Fruit fly (Drosophila melanogaster) whole organism, embryonic: ENCODE data around the gene Usp5.

Experiments used
- Abd-B ChIP-seq: fragments of 200-800 bp; sonication (Bioruptor generic); optimal IDR thresholded peaks from 2 replicates; lab custom pipeline; 2018; ENCODE audit warnings: missing biosample characterization, mild to moderate bottlenecking, missing genetic modification characterization, moderate library complexity
- Antp ChIP-seq: fragments of 200-800 bp; sonication (Bioruptor generic); optimal IDR thresholded peaks from 3 replicates; lab custom pipeline; 2016; ENCODE audit warnings: missing biosample characterization, missing genetic modification characterization
- Asciz ChIP-seq: fragments of 200-800 bp; sonication (Bioruptor generic); optimal IDR thresholded peaks from 2 replicates; lab custom pipeline; 2017; ENCODE audit warnings: missing biosample characterization, mild to moderate bottlenecking, missing genetic modification characterization, missing genetic modification reagents
- Bgb ChIP-seq: fragments of 200-800 bp; sonication (Bioruptor generic); IDR thresholded peaks from 2 replicates; pipeline ENCODE4 v1.3.6; 2022; ENCODE audit warnings: missing biosample characterization, missing genetic modification characterization; ENCODE audit not compliant: partially characterized antibody
- BtbVII ChIP-seq: fragments of 200-800 bp; sonication (Bioruptor generic); optimal IDR thresholded peaks from 3 replicates; lab custom pipeline; 2017; ENCODE audit warnings: missing biosample characterization, mild to moderate bottlenecking, missing genetic modification characterization
- CG11696 ChIP-seq: fragments of 200-800 bp; sonication (Bioruptor generic); IDR thresholded peaks from 2 replicates; pipeline ENCODE4 v1.3.6; 2022; ENCODE audit warnings: missing biosample characterization, missing genetic modification characterization
- CG12104 ChIP-seq: fragments of 200-800 bp; sonication (Bioruptor generic); optimal IDR thresholded peaks from 3 replicates; lab custom pipeline; 2016; ENCODE audit warnings: missing biosample characterization, missing genetic modification characterization
- CG12236 ChIP-seq: fragments of 200-800 bp; sonication (Bioruptor generic); optimal IDR thresholded peaks from 2 replicates; lab custom pipeline; 2016; ENCODE audit warnings: missing biosample characterization, missing genetic modification characterization
- CG12299 ChIP-seq: fragments of 200-800 bp; sonication (Bioruptor generic); optimal IDR thresholded peaks from 2 replicates; lab custom pipeline; 2018; ENCODE audit warnings: missing biosample characterization, mild to moderate bottlenecking, missing genetic modification characterization
- CG13123 ChIP-seq: fragments of 200-800 bp; sonication (Bioruptor generic); optimal IDR thresholded peaks from 2 replicates; lab custom pipeline; 2016; ENCODE audit warnings: missing biosample characterization, missing genetic modification characterization
- CG14710 ChIP-seq: fragments of 200-800 bp; sonication (Bioruptor generic); optimal IDR thresholded peaks from 3 replicates; lab custom pipeline; 2019; ENCODE audit warnings: missing biosample characterization, mild to moderate bottlenecking, missing genetic modification characterization, moderate library complexity
- CG15601 ChIP-seq: fragments of 200-800 bp; sonication (Bioruptor generic); optimal IDR thresholded peaks from 3 replicates; lab custom pipeline; 2019; ENCODE audit warnings: missing biosample characterization, mild to moderate bottlenecking, missing genetic modification characterization, moderate library complexity
- CG16815 ChIP-seq: fragments of 200-800 bp; sonication (Bioruptor generic); optimal IDR thresholded peaks from 3 replicates; lab custom pipeline; 2017; ENCODE audit warnings: missing biosample characterization, mild to moderate bottlenecking, missing genetic modification characterization
- CG17612 ChIP-seq: fragments of 200-800 bp; sonication (Bioruptor generic); IDR thresholded peaks from 2 replicates; pipeline ENCODE4 v1.3.6; 2022; ENCODE audit warnings: missing biosample characterization, missing genetic modification characterization
- CG18476 ChIP-seq: fragments of 200-800 bp; sonication (Bioruptor generic); optimal IDR thresholded peaks from 2 replicates; lab custom pipeline; 2016; ENCODE audit warnings: missing biosample characterization, mild to moderate bottlenecking, missing genetic modification characterization
- CG2129 ChIP-seq: fragments of 200-800 bp; sonication (Bioruptor generic); IDR thresholded peaks from 2 replicates; pipeline ENCODE4 v1.3.6; 2022; ENCODE audit warnings: missing biosample characterization, missing genetic modification characterization; ENCODE audit not compliant: partially characterized antibody
- CG3065 ChIP-seq: fragments of 200-800 bp; sonication (Bioruptor generic); optimal IDR thresholded peaks from 2 replicates; lab custom pipeline; 2016; ENCODE audit warnings: missing biosample characterization, missing genetic modification characterization
- CG34376 ChIP-seq: fragments of 200-800 bp; sonication (Bioruptor generic); optimal IDR thresholded peaks from 2 replicates; lab custom pipeline; 2018; ENCODE audit warnings: missing biosample characterization, mild to moderate bottlenecking, missing genetic modification characterization
- CG4707 ChIP-seq: fragments of 200-800 bp; sonication (Bioruptor generic); optimal IDR thresholded peaks from 2 replicates; lab custom pipeline; 2018; ENCODE audit warnings: missing biosample characterization, mild to moderate bottlenecking, missing genetic modification characterization, moderate library complexity
- CG8290 ChIP-seq, 3 experiments: fragments of 200-800 bp; sonication (Bioruptor generic); optimal IDR thresholded peaks; 2 replicates each; lab custom pipeline; 2016 to 2019; ENCODE audit warnings: missing biosample characterization in 3 of 3, missing genetic modification characterization in 3 of 3, mild to moderate bottlenecking in 2 of 3, moderate library complexity in 1 of 3
- CG9797 ChIP-seq: fragments of 200-800 bp; sonication (Bioruptor generic); optimal IDR thresholded peaks from 3 replicates; lab custom pipeline; 2018; ENCODE audit warnings: missing biosample characterization, mild to moderate bottlenecking, missing genetic modification characterization
- CG9876 ChIP-seq: fragments of 200-800 bp; sonication (Bioruptor generic); optimal IDR thresholded peaks from 2 replicates; lab custom pipeline; 2016; ENCODE audit warnings: missing biosample characterization, missing genetic modification characterization
- CTCF ChIP-seq: fragments of 200-800 bp; sonication (Bioruptor generic); optimal IDR thresholded peaks from 2 replicates; lab custom pipeline; 2017; ENCODE audit warnings: missing biosample characterization, mild to moderate bottlenecking, missing genetic modification characterization, moderate library complexity
- Chrac-16 ChIP-seq: fragments of 200-800 bp; sonication (Bioruptor generic); optimal IDR thresholded peaks from 3 replicates; lab custom pipeline; 2016; ENCODE audit warnings: missing biosample characterization, missing genetic modification characterization
- D19B ChIP-seq: fragments of 200-800 bp; sonication (Bioruptor generic); optimal IDR thresholded peaks from 2 replicates; lab custom pipeline; 2017; ENCODE audit warnings: missing biosample characterization, mild to moderate bottlenecking, missing genetic modification characterization
- Doc3 ChIP-seq: fragments of 200-800 bp; sonication (Bioruptor generic); IDR thresholded peaks from 3 replicates; pipeline ENCODE4 v1.3.6; 2022; ENCODE audit warnings: missing biosample characterization, missing genetic modification characterization; ENCODE audit not compliant: partially characterized antibody
- Fer1 ChIP-seq: fragments of 200-800 bp; sonication (Bioruptor generic); optimal IDR thresholded peaks from 2 replicates; lab custom pipeline; 2017; ENCODE audit warnings: missing biosample characterization, mild to moderate bottlenecking, missing genetic modification characterization
- Hr51 ChIP-seq, 2 experiments: fragments of 200-800 bp; sonication (Bioruptor generic); optimal IDR thresholded peaks; 2 replicates in 1 of 2; 3 replicates in 1 of 2; lab custom pipeline; 2016 to 2018; ENCODE audit warnings: missing biosample characterization in 2 of 2, missing genetic modification characterization in 2 of 2, mild to moderate bottlenecking in 1 of 2, moderate library complexity in 1 of 2
- Hsf ChIP-seq: fragments of 200-800 bp; sonication (Bioruptor generic); optimal IDR thresholded peaks from 3 replicates; lab custom pipeline; 2016; ENCODE audit warnings: missing biosample characterization, missing genetic modification characterization
- Jarid2 ChIP-seq: fragments of 200-800 bp; sonication (Bioruptor generic); optimal IDR thresholded peaks from 3 replicates; lab custom pipeline; 2017; ENCODE audit warnings: mild to moderate bottlenecking, missing biosample characterization, missing genetic modification reagents, missing genetic modification characterization
- Kr ChIP-seq: fragments of 200-800 bp; sonication (Bioruptor generic); optimal IDR thresholded peaks from 2 replicates; lab custom pipeline; 2017; ENCODE audit warnings: missing biosample characterization, mild to moderate bottlenecking, missing genetic modification characterization
- Max ChIP-seq: fragments of 200-800 bp; sonication (Bioruptor generic); optimal IDR thresholded peaks from 2 replicates; lab custom pipeline; 2016; ENCODE audit warnings: missing biosample characterization, mild to moderate bottlenecking, missing genetic modification characterization
- Neu2 ChIP-seq: fragments of 200-800 bp; sonication (Bioruptor generic); optimal IDR thresholded peaks from 3 replicates; lab custom pipeline; 2016; ENCODE audit warnings: missing biosample characterization, missing genetic modification characterization, borderline replicate concordance
- PHDP ChIP-seq: fragments of 200-800 bp; sonication (Bioruptor generic); optimal IDR thresholded peaks from 3 replicates; lab custom pipeline; 2018; ENCODE audit warnings: missing biosample characterization, mild to moderate bottlenecking, missing genetic modification characterization, moderate library complexity
- TFAM ChIP-seq: fragments of 200-800 bp; sonication (Bioruptor generic); optimal IDR thresholded peaks from 2 replicates; lab custom pipeline; 2017; ENCODE audit warnings: missing biosample characterization, missing genetic modification characterization, inconsistent platforms
- YL-1 ChIP-seq: fragments of 200-800 bp; sonication (Bioruptor generic); optimal IDR thresholded peaks from 3 replicates; lab custom pipeline; 2017; ENCODE audit warnings: missing biosample characterization, mild to moderate bottlenecking, missing genetic modification characterization
- al ChIP-seq: fragments of 200-800 bp; sonication (Bioruptor generic); IDR thresholded peaks from 2 replicates; pipeline ENCODE4 v1.3.6; 2022; ENCODE audit warnings: missing biosample characterization, missing genetic modification characterization
- ato ChIP-seq: fragments of 200-800 bp; sonication (Bioruptor generic); IDR thresholded peaks from 2 replicates; pipeline ENCODE4 v1.3.6; 2022; ENCODE audit warnings: missing biosample characterization, missing genetic modification characterization; ENCODE audit not compliant: partially characterized antibody
- esg ChIP-seq: fragments of 200-800 bp; sonication (Bioruptor generic); conservative IDR thresholded peaks from 2 replicates; pipeline ENCODE4 v1.3.6; 2022; ENCODE audit warnings: missing biosample characterization, missing genetic modification characterization
- ewg ChIP-seq: fragments of 200-800 bp; sonication (Bioruptor generic); optimal IDR thresholded peaks from 3 replicates; lab custom pipeline; 2017; ENCODE audit warnings: mild to moderate bottlenecking, missing biosample characterization, missing genetic modification reagents, missing genetic modification characterization
- gsb ChIP-seq: fragments of 200-800 bp; sonication (Bioruptor generic); IDR thresholded peaks from 2 replicates; pipeline ENCODE4 v1.3.6; 2022; ENCODE audit warnings: missing biosample characterization, missing genetic modification characterization
- insv ChIP-seq, 2 experiments: fragments of 200-800 bp; sonication (Bioruptor generic); optimal IDR thresholded peaks; 3 replicates each; lab custom pipeline; 2016 to 2018; ENCODE audit warnings: missing biosample characterization in 2 of 2, missing genetic modification characterization in 2 of 2
- pita ChIP-seq: fragments of 200-800 bp; sonication (Bioruptor generic); optimal IDR thresholded peaks from 2 replicates; lab custom pipeline; 2017; ENCODE audit warnings: missing biosample characterization, mild to moderate bottlenecking, missing genetic modification characterization
- pnt ChIP-seq: fragments of 200-800 bp; sonication (Bioruptor generic); optimal IDR thresholded peaks from 3 replicates; lab custom pipeline; 2016; ENCODE audit warnings: missing biosample characterization, missing genetic modification characterization
- ro ChIP-seq: fragments of 200-800 bp; sonication (Bioruptor generic); IDR thresholded peaks from 2 replicates; pipeline ENCODE4 v1.3.6; 2022; ENCODE audit warnings: missing biosample characterization, missing genetic modification characterization
- so ChIP-seq: fragments of 200-800 bp; sonication (Bioruptor generic); IDR thresholded peaks from 3 replicates; pipeline ENCODE4 v1.3.6; 2022; ENCODE audit warnings: missing biosample characterization, missing genetic modification characterization
- tio ChIP-seq: fragments of 200-800 bp; sonication (Bioruptor generic); optimal IDR thresholded peaks from 2 replicates; lab custom pipeline; 2017; ENCODE audit warnings: missing biosample characterization, missing genetic modification characterization, inconsistent platforms
- tup ChIP-seq: fragments of 200-800 bp; sonication (Bioruptor generic); optimal IDR thresholded peaks from 2 replicates; lab custom pipeline; 2016; ENCODE audit warnings: missing biosample characterization, mild to moderate bottlenecking, missing genetic modification characterization, moderate library complexity
- tx ChIP-seq: fragments of 200-800 bp; sonication (Bioruptor generic); optimal IDR thresholded peaks from 2 replicates; lab custom pipeline; 2016; ENCODE audit warnings: missing biosample characterization, missing genetic modification characterization
- zen ChIP-seq: fragments of 200-800 bp; sonication (Bioruptor generic); optimal IDR thresholded peaks from 3 replicates; lab custom pipeline; 2018; ENCODE audit warnings: missing biosample characterization, mild to moderate bottlenecking, missing genetic modification characterization, moderate library complexity

Usp5 gene

DNA sequence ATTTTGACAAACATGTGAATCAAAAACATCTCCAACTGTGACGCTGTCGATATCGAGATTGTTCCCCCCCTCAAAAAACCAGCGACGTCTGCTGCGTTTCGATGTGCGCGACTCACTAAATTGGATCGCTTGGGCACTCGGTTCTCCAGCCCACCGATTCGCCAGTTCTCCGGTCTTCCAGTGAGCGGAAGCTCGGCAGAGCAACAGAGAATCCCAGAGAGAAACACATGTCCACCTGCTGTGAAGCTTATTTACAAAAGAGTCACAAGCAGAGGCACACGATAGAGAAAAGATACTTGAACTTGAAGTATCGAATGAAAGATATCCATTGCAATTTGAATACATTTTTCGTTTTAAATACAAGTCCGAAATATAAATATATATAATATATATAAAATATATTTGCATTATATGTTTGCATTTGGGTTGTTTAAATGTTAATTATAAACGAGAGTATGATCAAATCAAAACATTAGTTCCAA, 14.1 kb downstream of the Usp5 start (continued):
- TF ChIP-seq Max (GFP tag; lab: Kevin White, UChicago) = no peak
- TF ChIP-seq ato (GFP tag; lab: Robert Waterston, UW) = no peak
- no peak for TF ChIP-seq CG3065
- no peak for TF ChIP-seq ewg
- TF ChIP-seq Asciz (GFP tag; lab: Kevin White, UChicago) = no peak
- TF ChIP-seq CG34376 (GFP tag; lab: Kevin White, UChicago) = peak; percentile 6
- TF ChIP-seq CG2129 (GFP tag; lab: Robert Waterston, UW) = no peak
- peak; percentile 68 for TF ChIP-seq Jarid2
- TF ChIP-seq CG8290 (GFP tag; optimal IDR thresholded peaks at IDR 0.05; lab: Kevin White, UChicago) = no peak
- TF ChIP-seq CG8290 (tag; optimal IDR thresholded peaks at IDR 0.05; lab: Kevin White, UChicago) = peak in 1 of 2 experiments; percentile 29
- no peak for TF ChIP-seq CG17612
- TF ChIP-seq CG14710 (tag; lab: Kevin White, UChicago) = no peak
- peak; percentile 93 for TF ChIP-seq D19B (GFP tag; lab: Kevin White, UChicago)
- no peak for TF ChIP-seq tio (GFP tag; lab: Kevin White, UChicago)
- TF ChIP-seq al (GFP tag; lab: Robert Waterston, UW) = no peak
- TF ChIP-seq Hsf (GFP tag; lab: Kevin White, UChicago) = no peak
- TF ChIP-seq BtbVII (GFP tag; lab: Kevin White, UChicago) = peak; percentile 55
- no peak for TF ChIP-seq tup
- TF ChIP-seq insv (GFP tag; optimal IDR thresholded peaks at IDR 0.05; lab: Kevin White, UChicago) = no peak
- no peak for TF ChIP-seq ro (GFP tag; lab: Robert Waterston, UW)
- no peak for TF ChIP-seq pita (GFP tag; lab: Kevin White, UChicago)
- TF ChIP-seq Bgb (GFP tag; lab: Robert Waterston, UW) = peak; percentile 36; the same call in 1 of the 2 replicates
- TF ChIP-seq Chrac-16 (GFP tag; lab: Kevin White, UChicago) = no peak
- no peak for TF ChIP-seq CG18476
- peak; percentile 62; the same call in 2 of the 3 replicates for TF ChIP-seq so (GFP tag; lab: Robert Waterston, UW)
- no peak for TF ChIP-seq CG16815 (GFP tag; lab: Kevin White, UChicago)
- TF ChIP-seq CG12236 = no peak
- TF ChIP-seq tx = no peak
- TF ChIP-seq CG9876 (GFP tag; lab: Kevin White, UChicago) = no peak
- no peak for TF ChIP-seq CG11696
- peak; percentile 14 for TF ChIP-seq PHDP (tag; lab: Kevin White, UChicago)
- TF ChIP-seq YL-1 (GFP tag; lab: Kevin White, UChicago) = no peak
- TF ChIP-seq Antp = no peak
- TF ChIP-seq zen = no peak
- TF ChIP-seq CG15601 = no peak
- TF ChIP-seq CG13123 (GFP tag; lab: Kevin White, UChicago) = no peak
- TF ChIP-seq Neu2 (GFP tag; lab: Kevin White, UChicago) = no peak
- no peak for TF ChIP-seq pnt (GFP tag; lab: Kevin White, UChicago)
- TF ChIP-seq esg = no peak
- TF ChIP-seq Kr = no peak
- no peak for TF ChIP-seq CG4707 (GFP tag; lab: Kevin White, UChicago)
- no peak for TF ChIP-seq Abd-B (GFP tag; lab: Kevin White, UChicago)
- TF ChIP-seq Hr51 (GFP tag; optimal IDR thresholded peaks at IDR 0.05; lab: Kevin White, UChicago) = peak in 1 of 2 experiments; percentile 45
- TF ChIP-seq CG12104 (GFP tag; lab: Kevin White, UChicago) = no peak
- TF ChIP-seq CG9797 = no peak
- TF ChIP-seq gsb (GFP tag; lab: Robert Waterston, UW) = no peak
- TF ChIP-seq CG12299 (tag; lab: Kevin White, UChicago) = no peak
- no peak for TF ChIP-seq Doc3 (GFP tag; lab: Robert Waterston, UW)
- no peak for TF ChIP-seq TFAM (GFP tag; lab: Kevin White, UChicago)
- TF ChIP-seq CTCF (GFP tag; lab: Kevin White, UChicago) = no peak
- peak; percentile 27 for TF ChIP-seq Fer1 (GFP tag; lab: Kevin White, UChicago)
